Fruit fly (Drosophila melanogaster): ENCODE results near the gene CG5245.

The CG5245 gene

dm6 chr3R:12402935-12403334 lies 26.4 kb upstream of the CG5245 start (continued):
- peak; percentile 99 for TF ChIP-seq CG6813 (GFP tag; optimal IDR thresholded peaks at IDR 0.05)
- peak; percentile 97 for TF ChIP-seq CG10209 (GFP tag; optimal IDR thresholded peaks at IDR 0.05)
- peak; percentile 98 for TF ChIP-seq CG1647 (GFP tag; optimal IDR thresholded peaks at IDR 0.05)
- no peak for TF ChIP-seq CG42726 (GFP tag; IDR thresholded peaks at IDR 0.05; ENCODE audit: partially characterized antibody)
- TF ChIP-seq zfh2 (GFP tag; optimal IDR thresholded peaks at IDR 0.05), result peak; percentile 87
- peak; percentile 92 for TF ChIP-seq Oaz (GFP tag; IDR thresholded peaks at IDR 0.05)
- TF ChIP-seq ham (GFP tag; IDR thresholded peaks at IDR 0.05), result peak; percentile 57; the same call in 1 of the 2 replicates
- TF ChIP-seq Trl (optimal IDR thresholded peaks at IDR 0.05), result no peak
- TF ChIP-seq Trl (GFP tag; optimal IDR thresholded peaks at IDR 0.05), result peak; percentile 95
- TF ChIP-seq CG2678 (tag; optimal IDR thresholded peaks at IDR 0.05), result peak; percentile 99
- TF ChIP-seq D19A (tag; optimal IDR thresholded peaks at IDR 0.05), result peak; percentile 99
- TF ChIP-seq Bdp1 (GFP tag; optimal IDR thresholded peaks at IDR 0.05), result peak; percentile 86
- TF ChIP-seq CG32532 (GFP tag; IDR thresholded peaks at IDR 0.05), result peak; percentile 96
- peak; percentile 96 for TF ChIP-seq CG7987 (GFP tag; optimal IDR thresholded peaks at IDR 0.05)
- TF ChIP-seq HLH54F (GFP tag; optimal IDR thresholded peaks at IDR 0.05), result peak; percentile 89
- TF ChIP-seq en (GFP tag; optimal IDR thresholded peaks at IDR 0.05), result peak; percentile 94
- TF ChIP-seq Six4 (GFP tag; optimal IDR thresholded peaks at IDR 0.05), result peak; percentile 99
- peak; percentile 98 for TF ChIP-seq grau (tag; optimal IDR thresholded peaks at IDR 0.05)
- peak; percentile 97 for TF ChIP-seq gce (GFP tag; IDR thresholded peaks at IDR 0.05)
- peak; percentile 94 for TF ChIP-seq CG2199 (GFP tag; IDR thresholded peaks at IDR 0.05)
- peak; percentile 91 for TF ChIP-seq CG5180 (GFP tag; optimal IDR thresholded peaks at IDR 0.05)
- TF ChIP-seq CG10321 (GFP tag; IDR thresholded peaks at IDR 0.05), result peak; percentile 81
- TF ChIP-seq Lim3 (GFP tag; IDR thresholded peaks at IDR 0.05), result peak; percentile 88
- TF ChIP-seq Nf-YC (tag; optimal IDR thresholded peaks at IDR 0.05), result peak; percentile 92
- TF ChIP-seq HLH3B (GFP tag; IDR thresholded peaks at IDR 0.05), result peak; percentile 97
- TF ChIP-seq luna (GFP tag; optimal IDR thresholded peaks at IDR 0.05), result peak; percentile 75
- TF ChIP-seq al (GFP tag; IDR thresholded peaks at IDR 0.05), result peak; percentile 87
- TF ChIP-seq kah (GFP tag; optimal IDR thresholded peaks at IDR 0.05), result peak; percentile 97
- peak; percentile 93 for TF ChIP-seq Drgx (GFP tag; IDR thresholded peaks at IDR 0.05)
- no peak for TF ChIP-seq CG2129 (GFP tag; IDR thresholded peaks at IDR 0.05; ENCODE audit: partially characterized antibody)
- peak; percentile 92 for TF ChIP-seq Atf3 (GFP tag; optimal IDR thresholded peaks at IDR 0.05)
- peak; percentile 98 for TF ChIP-seq CG10565 (GFP tag; optimal IDR thresholded peaks at IDR 0.05)
- TF ChIP-seq pho (GFP tag; optimal IDR thresholded peaks at IDR 0.05), result peak; percentile 91
- TF ChIP-seq Doc3 (GFP tag; IDR thresholded peaks at IDR 0.05; ENCODE audit: partially characterized antibody), result 0 out of 3 replicates have a peak, but pooled peaks have one; percentile 44
- TF ChIP-seq sob (GFP tag; IDR thresholded peaks at IDR 0.05), result peak; percentile 97
- peak; percentile 96 for TF ChIP-seq Bteb2 (GFP tag; optimal IDR thresholded peaks at IDR 0.05)
- peak; percentile 97 for TF ChIP-seq CG11504 (tag; optimal IDR thresholded peaks at IDR 0.05)
- TF ChIP-seq seq (GFP tag; IDR thresholded peaks at IDR 0.05), result peak; percentile 97
- peak; percentile 95 for TF ChIP-seq CG10366 (GFP tag; IDR thresholded peaks at IDR 0.05)
- TF ChIP-seq HLHmδ (GFP tag; optimal IDR thresholded peaks at IDR 0.05), result no peak
- peak; percentile 97 for TF ChIP-seq Rfx (GFP tag; IDR thresholded peaks at IDR 0.05)
- peak; percentile 100 for TF ChIP-seq CG18476 (GFP tag; optimal IDR thresholded peaks at IDR 0.05)
- TF ChIP-seq Sox102F (GFP tag; optimal IDR thresholded peaks at IDR 0.05), result peak; percentile 98
- peak; percentile 99 for TF ChIP-seq ci (GFP tag; IDR thresholded peaks at IDR 0.05)
- peak; percentile 94 for TF ChIP-seq Ptx1 (GFP tag; IDR thresholded peaks at IDR 0.05)
- TF ChIP-seq ara (GFP tag; IDR thresholded peaks at IDR 0.05), result peak; percentile 99
- peak; percentile 98 for TF ChIP-seq CG14710 (tag; optimal IDR thresholded peaks at IDR 0.05)
- TF ChIP-seq H15 (GFP tag; IDR thresholded peaks at IDR 0.05), result peak; percentile 92
- no peak for TF ChIP-seq Bgb (GFP tag; IDR thresholded peaks at IDR 0.05; ENCODE audit: partially characterized antibody)
- TF ChIP-seq CG4730 (GFP tag; IDR thresholded peaks at IDR 0.05), result peak; percentile 86
- peak; percentile 94 for TF ChIP-seq dpn (GFP tag; optimal IDR thresholded peaks at IDR 0.05)
- TF ChIP-seq Deaf1 (tag; optimal IDR thresholded peaks at IDR 0.05), result peak; percentile 91

All from whole organism, embryonic.